Fruit fly (Drosophila melanogaster): ENCODE measurements around the gene CG10345.

- TF ChIP-seq Snoo (tag; optimal IDR thresholded peaks at IDR 0.05) = no peak
- TF ChIP-seq D1 (tag; optimal IDR thresholded peaks at IDR 0.05) = no peak
- TF ChIP-seq CG13204 (GFP tag; optimal IDR thresholded peaks at IDR 0.05) = no peak
- no peak for TF ChIP-seq CG15710 (tag; optimal IDR thresholded peaks at IDR 0.05)
- TF ChIP-seq CG17806 (tag; optimal IDR thresholded peaks at IDR 0.05) = no peak
- no peak for TF ChIP-seq EcR (GFP tag; optimal IDR thresholded peaks at IDR 0.05)
- no peak for TF ChIP-seq CG34367 (tag; optimal IDR thresholded peaks at IDR 0.05)
Observed at dm6 chr3R:16604715-16605114, at the start of gene CG10345.
